Worm (Caenorhabditis elegans) whole organism, young adult: ENCODE data around the gene mlck-1.

ENCODE experiments used
- K12H6.12 ChIP-seq: fragments of 200-800 bp; sonication (Bioruptor generic); optimal IDR thresholded peaks from 2 replicates; lab custom pipeline; 2018; ENCODE audit warnings: mild to moderate bottlenecking, missing genetic modification characterization, missing compliant biosample characterization
- T07F8.4 ChIP-seq: sonication (generic microtip); optimal IDR thresholded peaks from 2 replicates; lab custom pipeline; 2016; ENCODE audit warnings: mild to moderate bottlenecking, missing genetic modification characterization, moderate library complexity, missing compliant biosample characterization
- aptf-2 ChIP-seq: fragments of 200-800 bp; sonication (Bioruptor generic); conservative IDR thresholded peaks from 2 replicates; pipeline ENCODE4 v1.3.6; 2022; ENCODE audit warnings: missing genetic modification reagents, missing genetic modification characterization, missing compliant biosample characterization
- dpl-1 ChIP-seq: fragments of 150-350 bp; optimal IDR thresholded peaks from 2 replicates; lab custom pipeline; 2014; ENCODE audit warnings: missing biosample characterization, missing genetic modification reagents, missing genetic modification characterization
- hsf-1 ChIP-seq: fragments of 200-800 bp; sonication (Bioruptor generic); IDR thresholded peaks from 2 replicates; pipeline ENCODE4 v1.3.6; 2022; ENCODE audit warnings: missing genetic modification reagents, missing genetic modification characterization, missing compliant biosample characterization
- let-607 ChIP-seq, 2 experiments: fragments of 200-800 bp in 1 of 2; sonication (Bioruptor generic) in 1 of 2; sonication (generic microtip) in 1 of 2; optimal IDR thresholded peaks; 2 replicates each; lab custom pipeline; 2016 to 2018; ENCODE audit warnings: mild to moderate bottlenecking in 2 of 2, missing compliant biosample characterization in 2 of 2, missing genetic modification characterization in 2 of 2, moderate library complexity in 2 of 2, missing genotype in 1 of 2
- snpc-4 ChIP-seq, 5 experiments: fragments of 150-350 bp in 1 of 5; sonication (generic microtip) in 4 of 5; optimal IDR thresholded peaks; 2 replicates each; lab custom pipeline; 2014 to 2018; ENCODE audit warnings: missing genetic modification characterization in 5 of 5, missing biosample characterization in 3 of 5, antibody characterized with exemption in 2 of 5, mild to moderate bottlenecking in 2 of 5, missing compliant biosample characterization in 2 of 5, missing genotype in 2 of 5, moderate library complexity in 2 of 5, missing genetic modification reagents in 1 of 5
- unc-62 ChIP-seq: fragments of 150-350 bp; optimal IDR thresholded peaks from 2 replicates; lab custom pipeline; 2014; ENCODE audit warnings: missing biosample characterization, missing genetic modification reagents, missing genetic modification characterization
- ztf-26 ChIP-seq: sonication (generic microtip); optimal IDR thresholded peaks from 2 replicates; lab custom pipeline; 2017; ENCODE audit warnings: missing genetic modification characterization, missing compliant biosample characterization

- TF ChIP-seq hsf-1 (GFP tag; lab: Robert Waterston, UW) (no peak), dpl-1 (GFP tag; lab: Kevin White, UChicago) (no peak), T07F8.4 (no peak), aptf-2 (GFP tag; lab: Robert Waterston, UW) (no peak), K12H6.12 (tag; lab: Kevin White, UChicago) (no peak), unc-62 (GFP tag; lab: Kevin White, UChicago) (no peak), let-607 (tag; optimal IDR thresholded peaks at IDR 0.05; lab: Kevin White, UChicago) (no peak), ztf-26 (no peak), snpc-4 (GFP tag; optimal IDR thresholded peaks at IDR 0.05; lab: Kevin White, UChicago) (no peak), snpc-4 (tag; optimal IDR thresholded peaks at IDR 0.05; lab: Kevin White, UChicago) (no peak)
These were observed 7.7 kb upstream of the mlck-1 start, which contains the start of gene col-176 for ce11 chrX:10077297-10077696.
